Fruit fly (Drosophila melanogaster): ENCODE results near the gene CG10793.

dm6 chrX:3298926-3299325 lies 17.3 kb downstream of the CG10793 start:
- TF ChIP-seq CTCF (optimal IDR thresholded peaks at IDR 0.05), result no peak
- no peak for TF ChIP-seq CG8478 (optimal IDR thresholded peaks at IDR 0.05)
